Worm (Caenorhabditis elegans) whole organism, early embryonic: ENCODE data around the gene slc-30A9.

Experiments used
- ceh-13 ChIP-seq: fragments of 200-800 bp; sonication (Bioruptor generic); optimal IDR thresholded peaks from 2 replicates; lab custom pipeline; 2018; ENCODE audit warnings: mild to moderate bottlenecking, missing genetic modification characterization, missing compliant biosample characterization
- hmg-4 ChIP-seq: fragments of 200-800 bp; sonication (Bioruptor generic); optimal IDR thresholded peaks from 2 replicates; lab custom pipeline; 2018; ENCODE audit warnings: mild to moderate bottlenecking, missing genetic modification characterization, missing compliant biosample characterization
- tra-4 ChIP-seq: sonication (generic microtip); optimal IDR thresholded peaks from 2 replicates; lab custom pipeline; 2017; ENCODE audit warnings: missing genetic modification characterization, missing compliant biosample characterization

DNA sequence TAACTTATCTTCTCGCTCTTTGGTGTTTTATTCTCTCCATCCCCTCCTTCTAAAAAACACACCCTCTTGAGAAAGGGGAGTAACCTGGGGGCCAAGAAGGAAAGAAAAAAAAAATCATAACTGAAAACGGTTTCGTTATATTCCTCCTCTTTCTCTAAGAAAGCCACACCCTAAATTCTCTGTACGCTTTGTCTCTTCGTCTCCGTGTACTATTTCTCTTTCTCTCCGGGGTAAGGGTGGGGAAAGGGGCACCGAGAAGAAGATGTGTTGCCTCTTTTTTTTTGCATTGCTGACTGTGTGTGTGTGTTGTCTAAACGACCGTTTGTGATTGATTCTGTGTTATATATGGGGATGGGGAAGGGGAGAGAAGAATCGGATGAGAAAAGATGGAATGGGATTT lies 42.4 kb downstream of the slc-30A9 start:
- TF ChIP-seq hmg-4 (no peak), tra-4 (tag; lab: Kevin White, UChicago) (no peak), ceh-13 (GFP tag; lab: Kevin White, UChicago) (no peak)
